Fruit fly (Drosophila melanogaster) whole organism, embryonic: ENCODE measurements around the gene gukh.

Source experiments
- D ChIP-seq, 2 experiments: fragments of 200-800 bp in 1 of 2; fragments of >200 bp in 1 of 2; sonication (Bioruptor generic) in 1 of 2; optimal IDR thresholded peaks; 2 replicates in 1 of 2; 3 replicates in 1 of 2; lab custom pipeline; 2017; ENCODE audit warnings: mild to moderate bottlenecking in 1 of 2, missing biosample characterization in 1 of 2, missing genetic modification characterization in 1 of 2, missing genetic modification reagents in 1 of 2
- Sry-δ ChIP-seq: fragments of 200-800 bp; sonication (Bioruptor generic); optimal IDR thresholded peaks from 2 replicates; lab custom pipeline; 2016; ENCODE audit warnings: missing biosample characterization, missing genetic modification characterization

dm6 chr3R:19060173-19060572 lies 76.3 kb downstream of the gukh start:
- TF ChIP-seq D (optimal IDR thresholded peaks at IDR 0.05; lab: Kevin White, UChicago), result no peak
- no peak for TF ChIP-seq D (GFP tag; optimal IDR thresholded peaks at IDR 0.05; lab: Kevin White, UChicago)
- TF ChIP-seq Sry-δ (GFP tag; lab: Kevin White, UChicago), result no peak
